Worm (Caenorhabditis elegans) whole organism, early embryonic: Measurements from ENCODE around the gene Y5H2A.1.

Experiments
- B0310.2 ChIP-seq: sonication (generic microtip); optimal IDR thresholded peaks from 2 replicates; lab custom pipeline; 2016; ENCODE audit warnings: mild to moderate bottlenecking, missing genetic modification characterization, missing compliant biosample characterization
- F13C5.2 ChIP-seq: sonication (generic microtip); optimal IDR thresholded peaks from 2 replicates; lab custom pipeline; 2017; ENCODE audit warnings: mild to moderate bottlenecking, missing genetic modification characterization, inconsistent platforms, missing compliant biosample characterization
- aly-1 ChIP-seq: sonication (generic microtip); optimal IDR thresholded peaks from 2 replicates; lab custom pipeline; 2016; ENCODE audit warnings: missing genetic modification characterization, missing compliant biosample characterization
- ama-1 ChIP-seq: fragments of 150-350 bp; optimal IDR thresholded peaks from 2 replicates; lab custom pipeline; 2014
- ceh-36 ChIP-seq: sonication (generic microtip); optimal IDR thresholded peaks from 2 replicates; lab custom pipeline; 2016; ENCODE audit warnings: missing genetic modification characterization, inconsistent platforms, missing compliant biosample characterization
- ets-7 ChIP-seq: sonication (generic microtip); optimal IDR thresholded peaks from 2 replicates; lab custom pipeline; 2016; ENCODE audit warnings: missing genotype, missing genetic modification characterization, missing compliant biosample characterization
- hmg-4 ChIP-seq: fragments of 200-800 bp; sonication (Bioruptor generic); optimal IDR thresholded peaks from 2 replicates; lab custom pipeline; 2018; ENCODE audit warnings: mild to moderate bottlenecking, missing genetic modification characterization, missing compliant biosample characterization
- hnd-1 ChIP-seq: sonication (generic microtip); optimal IDR thresholded peaks from 2 replicates; lab custom pipeline; 2016; ENCODE audit warnings: missing genetic modification characterization, missing compliant biosample characterization
- tbx-11 ChIP-seq: fragments of 200-800 bp; sonication (Bioruptor generic); IDR thresholded peaks from 2 replicates; pipeline ENCODE4 v1.3.6; 2022; ENCODE audit warnings: missing genetic modification characterization, missing compliant biosample characterization

Y5H2A.1 gene

ce11 chrV:2226903-2227302 is 44.7 kb downstream of the Y5H2A.1 start, which contains the start of gene nhr-18:
Gene nhr-18 (plus strand): TSS chrV:2227203.
- TF ChIP-seq ceh-36 (tag; lab: Kevin White, UChicago) (no peak), B0310.2 (no peak), hnd-1 (tag; lab: Kevin White, UChicago) (no peak), aly-1 (tag; lab: Kevin White, UChicago) (no peak), tbx-11 (GFP tag; lab: Robert Waterston, UW) (no peak), hmg-4 (GFP tag; lab: Kevin White, UChicago) (no peak)

ce11 chrV:2225130-2225529 is 46.5 kb downstream of the Y5H2A.1 start, which contains the start of gene nhr-103:
Gene nhr-103 (plus strand): TSS chrV:2225430.
- no peak for TF ChIP-seq ets-7 (tag; lab: Kevin White, UChicago)
- TF ChIP-seq F13C5.2 (tag; lab: Kevin White, UChicago): no peak

ce11 chrV:2221764-2222163 is 49.9 kb downstream of the Y5H2A.1 start, which contains the start of gene nhr-128:
Gene nhr-128 (plus strand): TSS chrV:2222064.
- TF ChIP-seq ama-1: no peak
